Fruit fly (Drosophila melanogaster) whole organism, adult: Measurements from ENCODE around the gene CG43116.

Experiments
- CG11617 ChIP-seq: fragments of 200-800 bp; sonication (Bioruptor generic); optimal IDR thresholded peaks from 2 replicates; lab custom pipeline; 2017; ENCODE audit warnings: mild to moderate bottlenecking, missing biosample characterization, missing genetic modification reagents, missing genetic modification characterization
- CG12768 ChIP-seq: fragments of 200-800 bp; sonication (Bioruptor generic); optimal IDR thresholded peaks from 2 replicates; lab custom pipeline; 2017; ENCODE audit warnings: missing biosample characterization, missing genetic modification characterization, mild to moderate bottlenecking, moderate library complexity, missing genetic modification reagents
- CG14711 ChIP-seq: fragments of 200-800 bp; sonication (Bioruptor generic); optimal IDR thresholded peaks from 2 replicates; lab custom pipeline; 2018; ENCODE audit warnings: missing biosample characterization, mild to moderate bottlenecking, missing genetic modification characterization, moderate library complexity
- CG1620 ChIP-seq: fragments of 200-800 bp; sonication (Bioruptor generic); optimal IDR thresholded peaks from 2 replicates; lab custom pipeline; 2016; ENCODE audit warnings: missing biosample characterization, missing genetic modification characterization
- CG33017 ChIP-seq: fragments of 200-800 bp; sonication (Bioruptor generic); optimal IDR thresholded peaks from 2 replicates; lab custom pipeline; 2018; ENCODE audit warnings: missing biosample characterization, mild to moderate bottlenecking, missing genetic modification characterization, moderate library complexity
- CG5204 ChIP-seq: fragments of 200-800 bp; sonication (Bioruptor generic); optimal IDR thresholded peaks from 2 replicates; lab custom pipeline; 2016; ENCODE audit warnings: missing biosample characterization, missing genetic modification characterization
- CG7045 ChIP-seq: fragments of 200-800 bp; sonication (Bioruptor generic); optimal IDR thresholded peaks from 2 replicates; lab custom pipeline; 2017; ENCODE audit warnings: missing biosample characterization, mild to moderate bottlenecking, missing genetic modification characterization
- CG7101 ChIP-seq: fragments of 200-800 bp; sonication (Bioruptor generic); optimal IDR thresholded peaks from 2 replicates; lab custom pipeline; 2018; ENCODE audit warnings: missing biosample characterization, mild to moderate bottlenecking, missing genetic modification characterization, moderate library complexity
- Clk ChIP-seq: fragments of 200-800 bp; sonication (Bioruptor generic); optimal IDR thresholded peaks from 2 replicates; lab custom pipeline; 2017; ENCODE audit warnings: missing biosample characterization, missing genetic modification characterization
- Crg-1 ChIP-seq: fragments of 200-800 bp; sonication (Bioruptor generic); optimal IDR thresholded peaks from 2 replicates; lab custom pipeline; 2016; ENCODE audit warnings: missing biosample characterization, missing genetic modification characterization
- Hr96 ChIP-seq: fragments of 200-800 bp; sonication (Bioruptor generic); optimal IDR thresholded peaks from 2 replicates; lab custom pipeline; 2016; ENCODE audit warnings: missing biosample characterization, missing genetic modification characterization
- Mnt ChIP-seq: fragments of 200-800 bp; sonication (Bioruptor generic); optimal IDR thresholded peaks from 2 replicates; lab custom pipeline; 2016; ENCODE audit warnings: missing biosample characterization, mild to moderate bottlenecking, missing genetic modification characterization
- bab1 ChIP-seq: fragments of 200-800 bp; sonication (Bioruptor generic); optimal IDR thresholded peaks from 3 replicates; lab custom pipeline; 2019; ENCODE audit warnings: missing biosample characterization, mild to moderate bottlenecking, missing genetic modification characterization, moderate library complexity
- cic ChIP-seq: fragments of 200-800 bp; sonication (Bioruptor generic); optimal IDR thresholded peaks from 2 replicates; lab custom pipeline; 2017; ENCODE audit warnings: missing biosample characterization, mild to moderate bottlenecking, missing genetic modification characterization, moderate library complexity
- cnc ChIP-seq, 2 experiments: fragments of >200 bp; optimal IDR thresholded peaks; 2 replicates each; lab custom pipeline; 2017
- kay ChIP-seq: fragments of 200-800 bp; sonication (Bioruptor generic); peaks from one replicate; lab custom pipeline; 2016; ENCODE audit warnings: missing biosample characterization, missing genetic modification characterization, borderline replicate concordance
- ovo ChIP-seq: fragments of 200-800 bp; sonication (Bioruptor generic); optimal IDR thresholded peaks from 2 replicates; lab custom pipeline; 2016; ENCODE audit warnings: missing biosample characterization, missing genetic modification characterization
- pad ChIP-seq: fragments of 200-800 bp; sonication (Bioruptor generic); optimal IDR thresholded peaks from 3 replicates; lab custom pipeline; 2017; ENCODE audit warnings: missing biosample characterization, missing genetic modification characterization, mild to moderate bottlenecking, moderate library complexity, missing genetic modification reagents
- tj ChIP-seq: fragments of 200-800 bp; sonication (Bioruptor generic); optimal IDR thresholded peaks from 3 replicates; lab custom pipeline; 2017; ENCODE audit warnings: missing biosample characterization, mild to moderate bottlenecking, missing genetic modification characterization, moderate library complexity
- toe ChIP-seq: fragments of 200-800 bp; sonication (Bioruptor generic); optimal IDR thresholded peaks from 2 replicates; lab custom pipeline; 2016; ENCODE audit warnings: missing biosample characterization, missing genetic modification characterization

Gene CG43116

dm6 chr3R:25996197-25997005 lies at the start of gene CG43116:
TSS of gene CG43116 (minus strand) at chr3R:25996996.
- no peak for TF ChIP-seq CG5204
- TF ChIP-seq CG12768 (GFP tag; lab: Kevin White, UChicago), result no peak
- TF ChIP-seq CG7045 (GFP tag; lab: Kevin White, UChicago), result no peak
- no peak for TF ChIP-seq CG14711 (tag; lab: Kevin White, UChicago)
- no peak for TF ChIP-seq Hr96 (GFP tag; lab: Kevin White, UChicago)
- TF ChIP-seq CG33017 (tag; lab: Kevin White, UChicago), result no peak
- no peak for TF ChIP-seq tj (GFP tag; lab: Kevin White, UChicago)
- no peak for TF ChIP-seq CG1620
- TF ChIP-seq pad (GFP tag; lab: Kevin White, UChicago), result no peak
- no peak for TF ChIP-seq bab1
- TF ChIP-seq kay, result no peak
- no peak for TF ChIP-seq Crg-1 (GFP tag; lab: Kevin White, UChicago)
- TF ChIP-seq CG7101 (tag; lab: Kevin White, UChicago), result no peak
- TF ChIP-seq Clk (GFP tag; lab: Kevin White, UChicago), result no peak
- no peak for TF ChIP-seq CG11617 (GFP tag; lab: Kevin White, UChicago)
- no peak for TF ChIP-seq toe (GFP tag; lab: Kevin White, UChicago)

- peak; percentile 93 for TF ChIP-seq bab1
- peak; percentile 82 for TF ChIP-seq Clk (GFP tag; lab: Kevin White, UChicago)
- TF ChIP-seq pad (GFP tag; lab: Kevin White, UChicago), result peak; percentile 70
- peak; percentile 91 for TF ChIP-seq Mnt (GFP tag; lab: Kevin White, UChicago)
- TF ChIP-seq CG7101 (tag; lab: Kevin White, UChicago), result peak; percentile 92
- TF ChIP-seq CG14711 (tag; lab: Kevin White, UChicago), result peak; percentile 100
- peak; percentile 93 for TF ChIP-seq CG7045 (GFP tag; lab: Kevin White, UChicago)
- peak; percentile 67 for TF ChIP-seq ovo
- TF ChIP-seq kay, result no peak
- TF ChIP-seq CG12768 (GFP tag; lab: Kevin White, UChicago), result peak; percentile 93
- peak; percentile 96 for TF ChIP-seq Hr96 (GFP tag; lab: Kevin White, UChicago)
- TF ChIP-seq toe (GFP tag; lab: Kevin White, UChicago), result peak; percentile 96
- TF ChIP-seq cic (GFP tag; lab: Kevin White, UChicago), result peak; percentile 54
- TF ChIP-seq tj (GFP tag; lab: Kevin White, UChicago), result peak; percentile 81
- TF ChIP-seq CG11617 (GFP tag; lab: Kevin White, UChicago), result peak; percentile 95
- no peak for TF ChIP-seq cnc (optimal IDR thresholded peaks at IDR 0.05; lab: Kevin White, UChicago)
- peak; percentile 87 for TF ChIP-seq CG1620
- peak; percentile 92 for TF ChIP-seq Crg-1 (GFP tag; lab: Kevin White, UChicago)
- peak; percentile 90 for TF ChIP-seq CG33017 (tag; lab: Kevin White, UChicago)
- peak; percentile 96 for TF ChIP-seq CG5204
These were observed 45.5 kb upstream of the CG43116 start for dm6 chr3R:26042131-26042885.

dm6 chr3R:26041417-26042101 lies 44.8 kb upstream of the CG43116 start, which contains the start of gene gro:
TSS of gene gro (plus strand) at chr3R:26041736.
- TF ChIP-seq CG33017 (tag; lab: Kevin White, UChicago) (peak; percentile 60), cnc (optimal IDR thresholded peaks at IDR 0.05; lab: Kevin White, UChicago) (no peak), CG14711 (tag; lab: Kevin White, UChicago) (no peak), cic (GFP tag; lab: Kevin White, UChicago) (no peak), bab1 (peak; percentile 62), CG7101 (tag; lab: Kevin White, UChicago) (peak; percentile 68), ovo (peak; percentile 79), CG7045 (GFP tag; lab: Kevin White, UChicago) (peak; percentile 65), kay (peak; percentile 91), pad (GFP tag; lab: Kevin White, UChicago) (peak; percentile 65), tj (GFP tag; lab: Kevin White, UChicago) (no peak), CG12768 (GFP tag; lab: Kevin White, UChicago) (peak; percentile 40), Crg-1 (GFP tag; lab: Kevin White, UChicago) (peak; percentile 86), CG5204 (peak; percentile 80), Clk (GFP tag; lab: Kevin White, UChicago) (peak; percentile 68), Hr96 (GFP tag; lab: Kevin White, UChicago) (peak; percentile 74), CG1620 (peak; percentile 86), Mnt (GFP tag; lab: Kevin White, UChicago) (peak; percentile 79), CG11617 (GFP tag; lab: Kevin White, UChicago) (peak; percentile 22), toe (GFP tag; lab: Kevin White, UChicago) (peak; percentile 88)

- no peak for TF ChIP-seq cic (GFP tag; lab: Kevin White, UChicago)
These were observed 43.1 kb upstream of the CG43116 start for dm6 chr3R:26039793-26040335.

- TF ChIP-seq CG7045 (GFP tag; lab: Kevin White, UChicago) (no peak), ovo (no peak), CG33017 (tag; lab: Kevin White, UChicago) (no peak), kay (no peak), Clk (GFP tag; lab: Kevin White, UChicago) (no peak), CG12768 (GFP tag; lab: Kevin White, UChicago) (no peak), Hr96 (GFP tag; lab: Kevin White, UChicago) (no peak), cic (GFP tag; lab: Kevin White, UChicago) (no peak), CG7101 (tag; lab: Kevin White, UChicago) (no peak), cnc (optimal IDR thresholded peaks at IDR 0.05; lab: Kevin White, UChicago) (no peak), CG11617 (GFP tag; lab: Kevin White, UChicago) (no peak), Crg-1 (GFP tag; lab: Kevin White, UChicago) (no peak), tj (GFP tag; lab: Kevin White, UChicago) (no peak), CG14711 (tag; lab: Kevin White, UChicago) (no peak), bab1 (no peak), CG5204 (no peak)
These were observed 41.1 kb upstream of the CG43116 start for dm6 chr3R:26037899-26038298.
